1 fruit fly cellular context compared by ENCODE assay signal in the genomic region with DNA sequence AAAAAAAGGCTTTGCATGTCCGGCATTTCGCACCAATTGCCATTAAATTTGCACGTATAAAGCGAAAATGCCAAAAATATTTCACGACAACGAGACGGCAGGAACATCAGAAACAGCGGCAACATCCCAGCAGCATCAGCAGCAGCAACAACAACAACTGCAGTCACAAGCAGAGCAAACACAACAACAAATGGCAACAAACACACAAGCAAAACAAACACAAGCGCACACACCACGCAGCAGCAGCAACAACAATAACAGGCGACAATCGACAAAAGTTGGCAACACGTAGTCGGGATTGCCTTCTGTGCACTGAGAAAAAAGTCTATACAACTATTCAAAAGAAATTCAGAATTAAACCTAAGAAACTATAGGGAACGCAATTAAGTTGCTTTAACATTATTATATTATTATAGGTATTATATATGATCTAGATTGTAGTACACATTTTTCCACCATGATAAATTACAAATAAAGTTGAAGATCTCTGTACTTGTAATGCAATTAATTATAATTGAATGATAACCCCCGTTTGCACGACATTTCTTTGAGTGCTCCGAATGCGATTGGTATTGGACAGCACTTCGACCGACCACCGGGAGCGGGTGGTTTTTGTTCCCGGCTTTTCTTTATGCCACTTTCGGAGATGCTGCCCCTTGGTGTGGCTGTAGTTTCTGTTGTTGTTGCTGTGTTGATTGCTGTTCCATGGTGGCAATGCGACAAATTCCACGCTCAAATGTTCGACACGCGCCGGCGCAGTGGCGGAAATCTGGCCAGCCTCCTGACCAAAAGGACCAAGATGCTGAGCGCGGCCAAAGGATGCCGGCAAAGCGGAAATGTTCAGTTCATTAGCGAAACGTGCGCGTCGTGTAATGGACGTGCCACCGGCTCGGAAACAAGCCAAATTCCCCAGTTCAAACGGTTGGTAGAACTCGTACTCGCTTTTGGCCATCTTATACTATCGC.
TF ChIP-seq lines count a peak whose summit lies in the region.

A gene (plus strand): TSS at position 848 of the 965 bp plus-strand sequence.

TF ChIP-seq in whole organism, embryonic, 481 proteins besides CTCF, POLR2A, EP300 and RAD21 (continued from another document and continues in another):
- TF ChIP-seq CG12236 (GFP tag; optimal IDR thresholded peaks at IDR 0.05; lab: Kevin White, UChicago): no peak
- no peak for TF ChIP-seq CrebB (tag; optimal IDR thresholded peaks at IDR 0.05; lab: Kevin White, UChicago)
- peak; percentile 32 for TF ChIP-seq sug (tag; optimal IDR thresholded peaks at IDR 0.05; lab: Kevin White, UChicago)
- TF ChIP-seq pho (GFP tag; optimal IDR thresholded peaks at IDR 0.05; lab: Kevin White, UChicago): no peak
- TF ChIP-seq dimm (GFP tag; IDR thresholded peaks at IDR 0.05; lab: Robert Waterston, UW): no peak
- TF ChIP-seq CG10654 (GFP tag; optimal IDR thresholded peaks at IDR 0.05; lab: Kevin White, UChicago): peak; percentile 7
- TF ChIP-seq CG15601 (tag; optimal IDR thresholded peaks at IDR 0.05; lab: Kevin White, UChicago): peak; percentile 27
- TF ChIP-seq TFAM (GFP tag; optimal IDR thresholded peaks at IDR 0.05; lab: Kevin White, UChicago): no peak
- TF ChIP-seq CG42726 (GFP tag; IDR thresholded peaks at IDR 0.05; lab: Robert Waterston, UW; ENCODE audit: partially characterized antibody): no peak
- TF ChIP-seq ase (GFP tag; IDR thresholded peaks at IDR 0.05; lab: Robert Waterston, UW): no peak
- TF ChIP-seq HmgD (GFP tag; optimal IDR thresholded peaks at IDR 0.05; lab: Kevin White, UChicago): no peak
- TF ChIP-seq jumu (GFP tag; optimal IDR thresholded peaks at IDR 0.05; lab: Kevin White, UChicago): no peak
- peak; percentile 14 for TF ChIP-seq CG6654 (GFP tag; optimal IDR thresholded peaks at IDR 0.05; lab: Kevin White, UChicago)
- TF ChIP-seq grau (tag; optimal IDR thresholded peaks at IDR 0.05; lab: Kevin White, UChicago): peak; percentile 71
- TF ChIP-seq Trl (optimal IDR thresholded peaks at IDR 0.05; lab: Kevin White, UChicago): no peak
- TF ChIP-seq Trl (GFP tag; optimal IDR thresholded peaks at IDR 0.05; lab: Kevin White, UChicago): no peak
- no peak for TF ChIP-seq CG31388 (GFP tag; optimal IDR thresholded peaks at IDR 0.05; lab: Kevin White, UChicago)
- TF ChIP-seq Bgb (GFP tag; IDR thresholded peaks at IDR 0.05; lab: Robert Waterston, UW; ENCODE audit: partially characterized antibody): no peak
- no peak for TF ChIP-seq NFAT (GFP tag; IDR thresholded peaks at IDR 0.05; lab: Robert Waterston, UW)
- peak; percentile 34; the same call in 1 of the 2 replicates for TF ChIP-seq Xrp1 (GFP tag; IDR thresholded peaks at IDR 0.05; lab: Robert Waterston, UW)
- TF ChIP-seq CG12659 (GFP tag; optimal IDR thresholded peaks at IDR 0.05; lab: Kevin White, UChicago): peak; percentile 39
- TF ChIP-seq cad (GFP tag; optimal IDR thresholded peaks at IDR 0.05; lab: Kevin White, UChicago): no peak
- peak; percentile 34 for TF ChIP-seq CG13296 (GFP tag; optimal IDR thresholded peaks at IDR 0.05; lab: Kevin White, UChicago)
- TF ChIP-seq abd-A (tag; optimal IDR thresholded peaks at IDR 0.05; lab: Kevin White, UChicago): peak; percentile 41
- TF ChIP-seq Deaf1 (tag; optimal IDR thresholded peaks at IDR 0.05; lab: Kevin White, UChicago): peak; percentile 42
- TF ChIP-seq dm (GFP tag; optimal IDR thresholded peaks at IDR 0.05; lab: Kevin White, UChicago): no peak
- TF ChIP-seq CG17361 (GFP tag; IDR thresholded peaks at IDR 0.05; lab: Robert Waterston, UW): peak; percentile 75
- TF ChIP-seq Hr3 (GFP tag; optimal IDR thresholded peaks at IDR 0.05; lab: Kevin White, UChicago): peak; percentile 44
- no peak for TF ChIP-seq CG17912 (GFP tag; optimal IDR thresholded peaks at IDR 0.05; lab: Kevin White, UChicago)
- no peak for TF ChIP-seq CG11456 (GFP tag; IDR thresholded peaks at IDR 0.05; lab: Robert Waterston, UW)
- TF ChIP-seq CG17359 (tag; optimal IDR thresholded peaks at IDR 0.05; lab: Kevin White, UChicago): no peak
- no peak for TF ChIP-seq kah (GFP tag; optimal IDR thresholded peaks at IDR 0.05; lab: Kevin White, UChicago)
- peak; percentile 19 for TF ChIP-seq sd (tag; optimal IDR thresholded peaks at IDR 0.05; lab: Kevin White, UChicago)
- no peak for TF ChIP-seq CG31224 (GFP tag; IDR thresholded peaks at IDR 0.05; lab: Robert Waterston, UW)
- TF ChIP-seq Atf-2 (GFP tag; optimal IDR thresholded peaks at IDR 0.05; lab: Kevin White, UChicago): no peak
- no peak for TF ChIP-seq HLH54F (GFP tag; optimal IDR thresholded peaks at IDR 0.05; lab: Kevin White, UChicago)
- no peak for TF ChIP-seq CG11093 (GFP tag; IDR thresholded peaks at IDR 0.05; lab: Robert Waterston, UW)
- peak; percentile 11 for TF ChIP-seq nom (GFP tag; optimal IDR thresholded peaks at IDR 0.05; lab: Kevin White, UChicago)
- TF ChIP-seq CG7357 (GFP tag; IDR thresholded peaks at IDR 0.05; lab: Robert Waterston, UW): 0 out of 3 replicates have a peak, but pooled peaks have one; percentile 9
- TF ChIP-seq dmrt11E (tag; optimal IDR thresholded peaks at IDR 0.05; lab: Kevin White, UChicago): peak; percentile 5
- 0 out of 2 replicates have a peak, but pooled peaks have one; percentile 41 for TF ChIP-seq CG9215 (GFP tag; IDR thresholded peaks at IDR 0.05; lab: Robert Waterston, UW)
- TF ChIP-seq bigmax (GFP tag; optimal IDR thresholded peaks at IDR 0.05; lab: Kevin White, UChicago): no peak
- TF ChIP-seq CG18764 (GFP tag; optimal IDR thresholded peaks at IDR 0.05; lab: Kevin White, UChicago): no peak
- peak; percentile 61 for TF ChIP-seq Sox102F (GFP tag; optimal IDR thresholded peaks at IDR 0.05; lab: Kevin White, UChicago)
- TF ChIP-seq CG1647 (GFP tag; optimal IDR thresholded peaks at IDR 0.05; lab: Kevin White, UChicago): no peak
- TF ChIP-seq CG7786 (GFP tag; optimal IDR thresholded peaks at IDR 0.05; lab: Kevin White, UChicago): no peak
- no peak for TF ChIP-seq Mes4 (GFP tag; optimal IDR thresholded peaks at IDR 0.05; lab: Kevin White, UChicago)
- no peak for TF ChIP-seq E2f1 (GFP tag; IDR thresholded peaks at IDR 0.05; lab: Robert Waterston, UW)
- no peak for TF ChIP-seq MBD-R2 (GFP tag; IDR thresholded peaks at IDR 0.05; lab: Robert Waterston, UW)
- TF ChIP-seq CG2129 (GFP tag; IDR thresholded peaks at IDR 0.05; lab: Robert Waterston, UW; ENCODE audit: partially characterized antibody): no peak
- TF ChIP-seq Jarid2 (GFP tag; optimal IDR thresholded peaks at IDR 0.05; lab: Kevin White, UChicago): peak; percentile 17
- TF ChIP-seq Nf-YC (tag; optimal IDR thresholded peaks at IDR 0.05; lab: Kevin White, UChicago): peak; percentile 42
- no peak for TF ChIP-seq tll (GFP tag; optimal IDR thresholded peaks at IDR 0.05; lab: Kevin White, UChicago)
- TF ChIP-seq Optix (GFP tag; IDR thresholded peaks at IDR 0.05; lab: Robert Waterston, UW): no peak
- peak; percentile 60 for TF ChIP-seq fd96Cb (tag; optimal IDR thresholded peaks at IDR 0.05; lab: Kevin White, UChicago)
- peak; percentile 38 for TF ChIP-seq Ssrp (tag; optimal IDR thresholded peaks at IDR 0.05; lab: Kevin White, UChicago)
- TF ChIP-seq Eip74EF (GFP tag; optimal IDR thresholded peaks at IDR 0.05; lab: Kevin White, UChicago): peak in 1 of 2 experiments; percentile 55
- peak; percentile 14 for TF ChIP-seq HmgZ (tag; optimal IDR thresholded peaks at IDR 0.05; lab: Kevin White, UChicago)
- TF ChIP-seq gt (GFP tag; IDR thresholded peaks at IDR 0.05; lab: Robert Waterston, UW): no peak
- TF ChIP-seq Usf (GFP tag; optimal IDR thresholded peaks at IDR 0.05; lab: Kevin White, UChicago): no peak
- no peak for TF ChIP-seq CG16779 (GFP tag; IDR thresholded peaks at IDR 0.05; lab: Robert Waterston, UW)
- no peak for TF ChIP-seq CG14050 (GFP tag; IDR thresholded peaks at IDR 0.05; lab: Robert Waterston, UW)
- TF ChIP-seq CG7271 (tag; optimal IDR thresholded peaks at IDR 0.05; lab: Kevin White, UChicago): no peak
- no peak for TF ChIP-seq CG5245 (GFP tag; optimal IDR thresholded peaks at IDR 0.05; lab: Kevin White, UChicago)
- peak; percentile 9 for TF ChIP-seq CG12104 (GFP tag; optimal IDR thresholded peaks at IDR 0.05; lab: Kevin White, UChicago)
- no peak for TF ChIP-seq stwl (tag; optimal IDR thresholded peaks at IDR 0.05; lab: Kevin White, UChicago)
- TF ChIP-seq ranshi (GFP tag; IDR thresholded peaks at IDR 0.05; lab: Robert Waterston, UW): peak; percentile 56; the same call in 1 of the 2 replicates
- TF ChIP-seq CG9609 (GFP tag; optimal IDR thresholded peaks at IDR 0.05; lab: Kevin White, UChicago): no peak
- no peak for TF ChIP-seq CG17612 (GFP tag; IDR thresholded peaks at IDR 0.05; lab: Robert Waterston, UW)
- 0 out of 2 replicates have a peak, but pooled peaks have one; percentile 23 for TF ChIP-seq CG32772 (GFP tag; IDR thresholded peaks at IDR 0.05; lab: Robert Waterston, UW)
- peak in 1 of 3 experiments; percentile 50 for TF ChIP-seq lola (GFP tag; optimal IDR thresholded peaks at IDR 0.05; lab: Kevin White, UChicago)
- peak; percentile 68 for TF ChIP-seq CG31441 (GFP tag; IDR thresholded peaks at IDR 0.05; lab: Robert Waterston, UW)
- TF ChIP-seq Aef1 (GFP tag; IDR thresholded peaks at IDR 0.05; lab: Robert Waterston, UW): peak; percentile 30; the same call in 1 of the 3 replicates
- no peak for TF ChIP-seq Doc3 (GFP tag; IDR thresholded peaks at IDR 0.05; lab: Robert Waterston, UW; ENCODE audit: partially characterized antibody)
- no peak for TF ChIP-seq p53 (GFP tag; optimal IDR thresholded peaks at IDR 0.05; lab: Kevin White, UChicago)
- TF ChIP-seq trh (GFP tag; optimal IDR thresholded peaks at IDR 0.05; lab: Kevin White, UChicago): no peak
- TF ChIP-seq dati (GFP tag; IDR thresholded peaks at IDR 0.05; lab: Robert Waterston, UW): no peak
- TF ChIP-seq CG6272 (GFP tag; IDR thresholded peaks at IDR 0.05; lab: Robert Waterston, UW): no peak
- TF ChIP-seq nmo (GFP tag; optimal IDR thresholded peaks at IDR 0.05; lab: Kevin White, UChicago): peak; percentile 73
- no peak for TF ChIP-seq pros (GFP tag; optimal IDR thresholded peaks at IDR 0.05; lab: Kevin White, UChicago)
- no peak for TF ChIP-seq Chrac-16 (GFP tag; optimal IDR thresholded peaks at IDR 0.05; lab: Kevin White, UChicago)
- 0 out of 2 replicates have a peak, but pooled peaks have one; percentile 31 for TF ChIP-seq HLH3B (GFP tag; IDR thresholded peaks at IDR 0.05; lab: Robert Waterston, UW)
- TF ChIP-seq gce (GFP tag; IDR thresholded peaks at IDR 0.05; lab: Robert Waterston, UW): no peak
- no peak for TF ChIP-seq jing (GFP tag; optimal IDR thresholded peaks at IDR 0.05; lab: Kevin White, UChicago)
- TF ChIP-seq ac (GFP tag; optimal IDR thresholded peaks at IDR 0.05; lab: Kevin White, UChicago): no peak
- no peak for TF ChIP-seq ems (GFP tag; optimal IDR thresholded peaks at IDR 0.05; lab: Kevin White, UChicago)
- TF ChIP-seq nerfin-1 (tag; optimal IDR thresholded peaks at IDR 0.05; lab: Kevin White, UChicago): peak; percentile 38
- peak; percentile 58 for TF ChIP-seq CG30403 (GFP tag; optimal IDR thresholded peaks at IDR 0.05; lab: Kevin White, UChicago)
- no peak for TF ChIP-seq CG12299 (tag; optimal IDR thresholded peaks at IDR 0.05; lab: Kevin White, UChicago)
- no peak for TF ChIP-seq CG11560 (tag; IDR thresholded peaks at IDR 0.05; lab: Robert Waterston, UW)
- TF ChIP-seq gcm (GFP tag; optimal IDR thresholded peaks at IDR 0.05; lab: Kevin White, UChicago): peak; percentile 33
- TF ChIP-seq gsb-n (tag; optimal IDR thresholded peaks at IDR 0.05; lab: Kevin White, UChicago): peak; percentile 28
- no peak for TF ChIP-seq sima (GFP tag; optimal IDR thresholded peaks at IDR 0.05; lab: Kevin White, UChicago)
- TF ChIP-seq CG3726 (GFP tag; IDR thresholded peaks at IDR 0.05; lab: Robert Waterston, UW): no peak
- TF ChIP-seq Myb (GFP tag; optimal IDR thresholded peaks at IDR 0.05; lab: Kevin White, UChicago): no peak
- TF ChIP-seq vvl (GFP tag; IDR thresholded peaks at IDR 0.05; lab: Robert Waterston, UW): no peak
- no peak for TF ChIP-seq klu (GFP tag; IDR thresholded peaks at IDR 0.05; lab: Robert Waterston, UW)
- peak; percentile 60 for TF ChIP-seq lbe (GFP tag; optimal IDR thresholded peaks at IDR 0.05; lab: Kevin White, UChicago)
- no peak for TF ChIP-seq CG6813 (GFP tag; optimal IDR thresholded peaks at IDR 0.05; lab: Kevin White, UChicago)
- no peak for TF ChIP-seq amos (GFP tag; IDR thresholded peaks at IDR 0.05; lab: Robert Waterston, UW; ENCODE audit: partially characterized antibody)
- no peak for TF ChIP-seq twi (tag; optimal IDR thresholded peaks at IDR 0.05; lab: Kevin White, UChicago)
- peak; percentile 49 for TF ChIP-seq CG18619 (GFP tag; optimal IDR thresholded peaks at IDR 0.05; lab: Kevin White, UChicago)
- TF ChIP-seq kni (GFP tag; optimal IDR thresholded peaks at IDR 0.05; lab: Kevin White, UChicago): no peak
- 0 out of 2 replicates have a peak, but pooled peaks have one; percentile 57 for TF ChIP-seq CG6689 (GFP tag; IDR thresholded peaks at IDR 0.05; lab: Robert Waterston, UW)
- TF ChIP-seq CG12942 (GFP tag; optimal IDR thresholded peaks at IDR 0.05; lab: Kevin White, UChicago): peak; percentile 16
- TF ChIP-seq kay (GFP tag; optimal IDR thresholded peaks at IDR 0.05; lab: Kevin White, UChicago): no peak
- TF ChIP-seq eve (GFP tag; optimal IDR thresholded peaks at IDR 0.05; lab: Kevin White, UChicago): peak in 1 of 2 experiments; percentile 73
- TF ChIP-seq CG8478 (optimal IDR thresholded peaks at IDR 0.05; lab: Kevin White, UChicago): no peak
- TF ChIP-seq CHES-1-like (GFP tag; optimal IDR thresholded peaks at IDR 0.05; lab: Kevin White, UChicago): no peak
- TF ChIP-seq CG4854 (GFP tag; optimal IDR thresholded peaks at IDR 0.05; lab: Kevin White, UChicago): no peak
- no peak for TF ChIP-seq ftz-f1 (GFP tag; optimal IDR thresholded peaks at IDR 0.05; lab: Kevin White, UChicago)
- TF ChIP-seq MESR4 (GFP tag; optimal IDR thresholded peaks at IDR 0.05; lab: Kevin White, UChicago): no peak
- peak; percentile 6; the same call in 1 of the 2 replicates for TF ChIP-seq al (GFP tag; IDR thresholded peaks at IDR 0.05; lab: Robert Waterston, UW)
- no peak for TF ChIP-seq Taf1 (GFP tag; IDR thresholded peaks at IDR 0.05; lab: Robert Waterston, UW)
- TF ChIP-seq CG6791 (GFP tag; IDR thresholded peaks at IDR 0.05; lab: Robert Waterston, UW; ENCODE audit: partially characterized antibody): no peak
- no peak for TF ChIP-seq bowl (GFP tag; IDR thresholded peaks at IDR 0.05; lab: Robert Waterston, UW)
- no peak; the same call in 1 of the 2 replicates for TF ChIP-seq CG10366 (GFP tag; IDR thresholded peaks at IDR 0.05; lab: Robert Waterston, UW)
- no peak for TF ChIP-seq ttk (GFP tag; IDR thresholded peaks at IDR 0.05; lab: Robert Waterston, UW)
- TF ChIP-seq CG15011 (GFP tag; optimal IDR thresholded peaks at IDR 0.05; lab: Kevin White, UChicago): peak; percentile 49
- no peak for TF ChIP-seq gfzf (GFP tag; optimal IDR thresholded peaks at IDR 0.05; lab: Kevin White, UChicago)
- no peak for TF ChIP-seq wor (GFP tag; IDR thresholded peaks at IDR 0.05; lab: Robert Waterston, UW)
- no peak for TF ChIP-seq Vsx1 (GFP tag; optimal IDR thresholded peaks at IDR 0.05; lab: Kevin White, UChicago)
